Fruit fly (Drosophila melanogaster) whole organism, embryonic: ENCODE measurements around the gene Sidpn.

Source experiments
- CG10274 ChIP-seq: fragments of 200-800 bp; sonication (Bioruptor generic); optimal IDR thresholded peaks from 3 replicates; lab custom pipeline; 2017; ENCODE audit warnings: missing biosample characterization, mild to moderate bottlenecking, missing genetic modification characterization
- CG11247 ChIP-seq: fragments of 200-800 bp; sonication (Bioruptor generic); IDR thresholded peaks from 2 replicates; pipeline ENCODE4 v1.3.6; 2022; ENCODE audit warnings: missing biosample characterization, missing genetic modification characterization
- CG11723 ChIP-seq: fragments of 200-800 bp; sonication (Bioruptor generic); optimal IDR thresholded peaks from 2 replicates; lab custom pipeline; 2017; ENCODE audit warnings: missing biosample characterization, mild to moderate bottlenecking, missing genetic modification characterization
- CG12236 ChIP-seq: fragments of 200-800 bp; sonication (Bioruptor generic); optimal IDR thresholded peaks from 2 replicates; lab custom pipeline; 2016; ENCODE audit warnings: missing biosample characterization, missing genetic modification characterization
- CG13624 ChIP-seq: fragments of 200-800 bp; sonication (Bioruptor generic); optimal IDR thresholded peaks from 2 replicates; lab custom pipeline; 2016; ENCODE audit warnings: missing biosample characterization, missing genetic modification characterization
- CG14860 ChIP-seq: fragments of 200-800 bp; sonication (Bioruptor generic); IDR thresholded peaks from 3 replicates; pipeline ENCODE4 v1.3.6; 2022; ENCODE audit warnings: missing biosample characterization, missing genetic modification characterization; ENCODE audit not compliant: partially characterized antibody
- CG15514 ChIP-seq: fragments of 200-800 bp; sonication (Bioruptor generic); optimal IDR thresholded peaks from 3 replicates; lab custom pipeline; 2017; ENCODE audit warnings: missing biosample characterization, missing genetic modification characterization, mild to moderate bottlenecking, moderate library complexity, missing genetic modification reagents
- CG18262 ChIP-seq: fragments of 200-800 bp; optimal IDR thresholded peaks from 3 replicates; lab custom pipeline; 2019; ENCODE audit warnings: missing biosample characterization, mild to moderate bottlenecking, missing genetic modification characterization, moderate library complexity
- CG18764 ChIP-seq: fragments of 200-800 bp; sonication (Bioruptor generic); optimal IDR thresholded peaks from 3 replicates; lab custom pipeline; 2016; ENCODE audit warnings: missing biosample characterization, missing genetic modification characterization
- CG2199 ChIP-seq: fragments of 200-800 bp; sonication (Bioruptor generic); IDR thresholded peaks from 3 replicates; pipeline ENCODE4 v1.3.6; 2022; ENCODE audit warnings: missing biosample characterization, missing genetic modification characterization
- CG2875 ChIP-seq: fragments of 200-800 bp; sonication (Bioruptor generic); optimal IDR thresholded peaks from 2 replicates; lab custom pipeline; 2017; ENCODE audit warnings: missing biosample characterization, mild to moderate bottlenecking, missing genetic modification characterization, missing genetic modification reagents
- CG5953 ChIP-seq: fragments of 200-800 bp; sonication (Bioruptor generic); IDR thresholded peaks from 2 replicates; pipeline ENCODE4 v1.3.6; 2022; ENCODE audit warnings: missing biosample characterization, missing genetic modification characterization
- CG7839 ChIP-seq: fragments of 200-800 bp; sonication (Bioruptor generic); optimal IDR thresholded peaks from 3 replicates; lab custom pipeline; 2018; ENCODE audit warnings: missing biosample characterization, mild to moderate bottlenecking, missing genetic modification characterization, moderate library complexity
- CG8388 ChIP-seq: fragments of 200-800 bp; sonication (Bioruptor generic); optimal IDR thresholded peaks from 2 replicates; lab custom pipeline; 2019; ENCODE audit warnings: missing biosample characterization, mild to moderate bottlenecking, missing genetic modification characterization, moderate library complexity
- CG8765 ChIP-seq: fragments of 200-800 bp; sonication (Bioruptor generic); IDR thresholded peaks from 2 replicates; pipeline ENCODE4 v1.3.6; 2022; ENCODE audit warnings: missing biosample characterization, missing genetic modification characterization
- D ChIP-seq, 2 experiments: fragments of 200-800 bp in 1 of 2; fragments of >200 bp in 1 of 2; sonication (Bioruptor generic) in 1 of 2; optimal IDR thresholded peaks; 2 replicates in 1 of 2; 3 replicates in 1 of 2; lab custom pipeline; 2017; ENCODE audit warnings: mild to moderate bottlenecking in 1 of 2, missing biosample characterization in 1 of 2, missing genetic modification characterization in 1 of 2, missing genetic modification reagents in 1 of 2
- E2f1 ChIP-seq: fragments of 200-800 bp; sonication (Bioruptor generic); IDR thresholded peaks from 2 replicates; pipeline ENCODE4 v1.3.6; 2022; ENCODE audit warnings: missing biosample characterization, missing genetic modification characterization
- Eip74EF ChIP-seq, 2 experiments: fragments of 200-800 bp in 1 of 2; fragments of >200 bp in 1 of 2; sonication (Bioruptor generic) in 1 of 2; optimal IDR thresholded peaks; 2 replicates each; lab custom pipeline; 2017 to 2019; ENCODE audit warnings: missing biosample characterization in 2 of 2, missing genetic modification characterization in 2 of 2, mild to moderate bottlenecking in 1 of 2, moderate library complexity in 1 of 2
- HLH4C ChIP-seq: fragments of 200-800 bp; sonication (Bioruptor generic); IDR thresholded peaks from 3 replicates; pipeline ENCODE4 v1.3.6; 2022; ENCODE audit warnings: missing biosample characterization, missing genetic modification characterization; ENCODE audit not compliant: partially characterized antibody
- Hmr ChIP-seq: fragments of 200-800 bp; sonication (Bioruptor generic); optimal IDR thresholded peaks from 3 replicates; lab custom pipeline; 2017; ENCODE audit warnings: mild to moderate bottlenecking, missing biosample characterization, missing genetic modification reagents, missing genetic modification characterization
- Lim3 ChIP-seq: fragments of 200-800 bp; sonication (Bioruptor generic); IDR thresholded peaks from 2 replicates; pipeline ENCODE4 v1.3.6; 2022; ENCODE audit warnings: missing biosample characterization, missing genetic modification characterization
- Mad ChIP-seq: fragments of 200-800 bp; sonication (Bioruptor generic); optimal IDR thresholded peaks from 2 replicates; lab custom pipeline; 2016; ENCODE audit warnings: missing biosample characterization, missing genetic modification characterization
- Max ChIP-seq: fragments of 200-800 bp; sonication (Bioruptor generic); optimal IDR thresholded peaks from 2 replicates; lab custom pipeline; 2016; ENCODE audit warnings: missing biosample characterization, mild to moderate bottlenecking, missing genetic modification characterization
- NC2α ChIP-seq: fragments of 200-800 bp; sonication (Bioruptor generic); optimal IDR thresholded peaks from 2 replicates; lab custom pipeline; 2016; ENCODE audit warnings: missing biosample characterization, missing genetic modification characterization
- PHDP ChIP-seq: fragments of 200-800 bp; sonication (Bioruptor generic); optimal IDR thresholded peaks from 3 replicates; lab custom pipeline; 2018; ENCODE audit warnings: missing biosample characterization, mild to moderate bottlenecking, missing genetic modification characterization, moderate library complexity
- Ravus ChIP-seq: fragments of 200-800 bp; sonication (Bioruptor generic); IDR thresholded peaks from 2 replicates; pipeline ENCODE4 v1.3.6; 2022; ENCODE audit warnings: missing biosample characterization, missing genetic modification characterization
- chm ChIP-seq: fragments of 200-800 bp; sonication (Bioruptor generic); IDR thresholded peaks from 2 replicates; pipeline ENCODE4 v1.3.6; 2022; ENCODE audit warnings: missing biosample characterization, missing genetic modification characterization
- crp ChIP-seq, 2 experiments: fragments of 200-800 bp; sonication (Bioruptor generic); optimal IDR thresholded peaks; 2 replicates in 1 of 2; 3 replicates in 1 of 2; lab custom pipeline; 2017; ENCODE audit warnings: missing biosample characterization in 2 of 2, missing genetic modification characterization in 2 of 2, mild to moderate bottlenecking in 1 of 2, moderate library complexity in 1 of 2
- danr ChIP-seq: fragments of 200-800 bp; sonication (Bioruptor generic); IDR thresholded peaks from 2 replicates; pipeline ENCODE4 v1.3.6; 2022; ENCODE audit warnings: missing biosample characterization, missing genetic modification characterization
- disco-r ChIP-seq: fragments of 200-800 bp; sonication (Bioruptor generic); optimal IDR thresholded peaks from 2 replicates; lab custom pipeline; 2016; ENCODE audit warnings: missing biosample characterization, missing genetic modification characterization
- dmrt11E ChIP-seq: fragments of 200-800 bp; sonication (Bioruptor generic); optimal IDR thresholded peaks from 3 replicates; lab custom pipeline; 2018; ENCODE audit warnings: missing biosample characterization, mild to moderate bottlenecking, missing genetic modification characterization, moderate library complexity
- exex ChIP-seq: fragments of 200-800 bp; sonication (Bioruptor generic); optimal IDR thresholded peaks from 4 replicates; lab custom pipeline; 2018; ENCODE audit warnings: missing biosample characterization, mild to moderate bottlenecking, missing genetic modification characterization, moderate library complexity
- fd3F ChIP-seq: fragments of 200-800 bp; sonication (Bioruptor generic); optimal IDR thresholded peaks from 2 replicates; lab custom pipeline; 2018; ENCODE audit warnings: missing biosample characterization, mild to moderate bottlenecking, missing genetic modification characterization, moderate library complexity
- gsb-n ChIP-seq: fragments of 200-800 bp; sonication (Bioruptor generic); optimal IDR thresholded peaks from 3 replicates; lab custom pipeline; 2018; ENCODE audit warnings: missing biosample characterization, mild to moderate bottlenecking, missing genetic modification characterization
- kay ChIP-seq: fragments of 200-800 bp; sonication (Bioruptor generic); optimal IDR thresholded peaks from 2 replicates; lab custom pipeline; 2016; ENCODE audit warnings: missing biosample characterization, missing genetic modification characterization
- ken ChIP-seq: fragments of 200-800 bp; sonication (Bioruptor generic); IDR thresholded peaks from 3 replicates; pipeline ENCODE4 v1.3.6; 2022; ENCODE audit warnings: missing biosample characterization, missing genetic modification characterization
- lola ChIP-seq, 3 experiments: fragments of >200 bp in 2 of 3; fragments of 200-800 bp in 1 of 3; sonication (Bioruptor generic) in 1 of 3; optimal IDR thresholded peaks; 2 replicates each; lab custom pipeline; 2017 to 2019; ENCODE audit warnings: missing biosample characterization in 3 of 3, missing genetic modification characterization in 3 of 3, mild to moderate bottlenecking in 1 of 3, moderate library complexity in 1 of 3
- luna ChIP-seq: fragments of 200-800 bp; sonication (Bioruptor generic); optimal IDR thresholded peaks from 2 replicates; lab custom pipeline; 2016; ENCODE audit warnings: missing biosample characterization, missing genetic modification characterization
- pan ChIP-seq, 4 experiments: fragments of >200 bp in 3 of 4; fragments of 200-800 bp in 1 of 4; sonication (Bioruptor generic) in 1 of 4; optimal IDR thresholded peaks in 3 of 4; IDR thresholded peaks in 1 of 4; 2 replicates each; pipeline versions ENCODE4 v1.3.6 to Lab custom; 2017 to 2022; ENCODE audit warnings: missing biosample characterization in 2 of 4, missing genetic modification characterization in 2 of 4, mixed read lengths in 1 of 4
- peb ChIP-seq: fragments of 200-800 bp; sonication (Bioruptor generic); IDR thresholded peaks from 2 replicates; pipeline ENCODE4 v1.3.6; 2022; ENCODE audit warnings: missing biosample characterization, missing genetic modification characterization
- psq ChIP-seq: fragments of 200-800 bp; sonication (Bioruptor generic); optimal IDR thresholded peaks from 2 replicates; lab custom pipeline; 2017; ENCODE audit warnings: missing biosample characterization, missing genetic modification characterization
- sima ChIP-seq: fragments of 200-800 bp; sonication (Bioruptor generic); optimal IDR thresholded peaks from 2 replicates; lab custom pipeline; 2016; ENCODE audit warnings: missing biosample characterization, missing genetic modification characterization
- slbo ChIP-seq: fragments of 200-800 bp; sonication (Bioruptor generic); IDR thresholded peaks from 2 replicates; pipeline ENCODE4 v1.3.6; 2022; ENCODE audit warnings: missing biosample characterization, missing genetic modification characterization
- sna ChIP-seq: fragments of 200-800 bp; sonication (Bioruptor generic); IDR thresholded peaks from 2 replicates; pipeline ENCODE4 v1.3.6; 2022; ENCODE audit warnings: missing biosample characterization, missing genetic modification characterization; ENCODE audit not compliant: partially characterized antibody
- tgo ChIP-seq: fragments of 200-800 bp; sonication (Bioruptor generic); IDR thresholded peaks from 3 replicates; pipeline ENCODE4 v1.3.6; 2022; ENCODE audit warnings: missing biosample characterization, missing genetic modification characterization
- tll ChIP-seq, 2 experiments: fragments of 200-800 bp in 1 of 2; fragments of >200 bp in 1 of 2; sonication (Bioruptor generic) in 1 of 2; optimal IDR thresholded peaks; 2 replicates each; lab custom pipeline; 2017 to 2019; ENCODE audit warnings: missing biosample characterization in 2 of 2, missing genetic modification characterization in 2 of 2, mild to moderate bottlenecking in 1 of 2, moderate library complexity in 1 of 2
- tna ChIP-seq: fragments of 200-800 bp; sonication (Bioruptor generic); IDR thresholded peaks from 2 replicates; pipeline ENCODE4 v1.3.6; 2022; ENCODE audit warnings: missing biosample characterization, missing genetic modification characterization; ENCODE audit not compliant: partially characterized antibody
- zen ChIP-seq: fragments of 200-800 bp; sonication (Bioruptor generic); optimal IDR thresholded peaks from 3 replicates; lab custom pipeline; 2018; ENCODE audit warnings: missing biosample characterization, mild to moderate bottlenecking, missing genetic modification characterization, moderate library complexity

The Sidpn gene

DNA sequence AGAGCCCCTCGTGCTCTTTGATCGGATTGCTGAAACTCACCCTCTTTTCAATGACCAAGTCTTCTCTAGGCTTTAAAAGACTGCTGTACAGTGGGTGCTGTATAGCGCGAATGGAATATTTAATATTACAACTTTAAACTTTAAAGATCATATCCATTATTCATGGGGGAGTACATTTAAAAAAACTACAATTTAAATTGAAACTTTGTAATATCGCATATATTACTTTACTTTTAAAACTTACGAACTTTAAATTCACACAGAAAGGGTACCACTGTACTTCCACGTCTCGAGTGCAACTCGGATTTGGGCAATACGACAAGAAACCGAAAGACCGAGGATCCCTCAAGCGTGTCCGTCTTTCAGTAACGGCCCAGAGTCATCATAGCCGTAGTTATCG is 31.4 kb downstream of the Sidpn start, which contains the start of gene Phlpp (continued):
- TF ChIP-seq CG11247 (GFP tag; lab: Robert Waterston, UW), result no peak
- TF ChIP-seq luna (GFP tag; lab: Kevin White, UChicago), result no peak
- no peak for TF ChIP-seq Eip74EF (GFP tag; optimal IDR thresholded peaks at IDR 0.05; lab: Kevin White, UChicago)
- no peak for TF ChIP-seq fd3F (GFP tag; lab: Kevin White, UChicago)
- no peak for TF ChIP-seq tna (GFP tag; lab: Robert Waterston, UW)
- TF ChIP-seq CG5953, result 0 out of 2 replicates have a peak, but pooled peaks have one; percentile 47
- no peak for TF ChIP-seq CG7839
- TF ChIP-seq Lim3 (GFP tag; lab: Robert Waterston, UW), result no peak
- peak in 1 of 3 experiments; percentile 46 for TF ChIP-seq lola (GFP tag; optimal IDR thresholded peaks at IDR 0.05; lab: Kevin White, UChicago)
- no peak for TF ChIP-seq PHDP (tag; lab: Kevin White, UChicago)
- TF ChIP-seq sna, result no peak
- no peak for TF ChIP-seq sima (GFP tag; lab: Kevin White, UChicago)
- TF ChIP-seq CG11723 (GFP tag; lab: Kevin White, UChicago), result no peak
- no peak for TF ChIP-seq CG12236
- no peak for TF ChIP-seq tll (GFP tag; optimal IDR thresholded peaks at IDR 0.05; lab: Kevin White, UChicago)
- no peak for TF ChIP-seq Hmr (GFP tag; lab: Kevin White, UChicago)
- no peak for TF ChIP-seq pan (optimal IDR thresholded peaks at IDR 0.05; lab: Kevin White, UChicago)
- peak in 1 of 2 experiments; percentile 58 for TF ChIP-seq pan (GFP tag; optimal IDR thresholded peaks at IDR 0.05 in 1 of 2, IDR thresholded peaks at IDR 0.05 in 1 of 2)
- TF ChIP-seq gsb-n, result no peak
- TF ChIP-seq CG13624, result no peak
- no peak for TF ChIP-seq disco-r (GFP tag; lab: Kevin White, UChicago)
- peak; percentile 65 for TF ChIP-seq E2f1
- TF ChIP-seq kay (GFP tag; lab: Kevin White, UChicago), result peak; percentile 29
- TF ChIP-seq exex, result no peak
- no peak for TF ChIP-seq HLH4C (GFP tag; lab: Robert Waterston, UW)
- TF ChIP-seq CG18764 (GFP tag; lab: Kevin White, UChicago), result no peak
- no peak for TF ChIP-seq D (optimal IDR thresholded peaks at IDR 0.05; lab: Kevin White, UChicago)
- TF ChIP-seq D (GFP tag; optimal IDR thresholded peaks at IDR 0.05; lab: Kevin White, UChicago), result peak; percentile 41
- peak; percentile 51; the same call in 1 of the 2 replicates for TF ChIP-seq CG8765 (GFP tag; lab: Robert Waterston, UW)
- peak; percentile 24 for TF ChIP-seq NC2α (GFP tag; lab: Kevin White, UChicago)
- TF ChIP-seq peb (GFP tag; lab: Robert Waterston, UW), result peak; percentile 47; the same call in 1 of the 2 replicates
- TF ChIP-seq CG15514 (GFP tag; lab: Kevin White, UChicago), result no peak
- TF ChIP-seq CG2199 (GFP tag; lab: Robert Waterston, UW), result no peak
- no peak for TF ChIP-seq crp (GFP tag; optimal IDR thresholded peaks at IDR 0.05; lab: Kevin White, UChicago)
- no peak for TF ChIP-seq CG10274 (GFP tag; lab: Kevin White, UChicago)
- no peak for TF ChIP-seq Max
- TF ChIP-seq CG2875, result peak; percentile 23
- TF ChIP-seq chm, result no peak
- peak; percentile 59 for TF ChIP-seq dmrt11E (tag; lab: Kevin White, UChicago)
- TF ChIP-seq CG18262 (tag; lab: Kevin White, UChicago), result peak; percentile 83
- no peak for TF ChIP-seq CG14860 (GFP tag; lab: Robert Waterston, UW)
- no peak for TF ChIP-seq slbo (GFP tag; lab: Robert Waterston, UW)
- TF ChIP-seq Ravus (GFP tag; lab: Robert Waterston, UW), result no peak
- TF ChIP-seq zen (tag; lab: Kevin White, UChicago), result peak; percentile 51
- TF ChIP-seq Mad (GFP tag; lab: Kevin White, UChicago), result no peak
- peak; percentile 40; the same call in 1 of the 3 replicates for TF ChIP-seq ken (GFP tag; lab: Robert Waterston, UW)
- TF ChIP-seq danr (GFP tag; lab: Robert Waterston, UW), result no peak
- TF ChIP-seq CG8388 (GFP tag; lab: Kevin White, UChicago), result peak; percentile 60
- no peak for TF ChIP-seq psq (GFP tag; lab: Kevin White, UChicago)
- TF ChIP-seq tgo (GFP tag; lab: Robert Waterston, UW), result peak; percentile 68
